Fruit fly (Drosophila melanogaster): ENCODE measurements around the gene ND-B14.5A.

The ND-B14.5A gene

DNA sequence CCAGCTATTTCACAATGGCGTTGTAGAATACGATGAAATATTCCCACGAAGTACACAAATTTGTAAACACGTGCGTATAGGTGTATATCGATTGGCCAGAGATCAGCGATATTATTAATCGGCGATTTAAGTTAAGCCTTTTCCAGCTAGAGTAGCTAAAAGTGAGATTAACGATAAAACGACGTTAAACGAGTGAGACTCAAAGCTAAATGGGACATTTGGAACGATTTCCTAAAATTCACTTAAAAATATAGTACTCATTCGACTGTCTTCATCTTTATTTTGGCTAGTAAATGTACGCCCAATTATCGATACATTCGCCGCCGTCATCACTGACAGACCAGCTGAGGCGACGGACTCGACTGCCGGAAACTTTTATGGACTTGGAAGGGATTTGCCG, 12.2 kb downstream of the ND-B14.5A start, which contains the start of the genes Nmd3 and CG17776 (continued):
- TF ChIP-seq lab (GFP tag; optimal IDR thresholded peaks at IDR 0.05) (no peak), CG6813 (GFP tag; optimal IDR thresholded peaks at IDR 0.05) (no peak), schlank (tag; optimal IDR thresholded peaks at IDR 0.05) (no peak), br (optimal IDR thresholded peaks at IDR 0.05) (no peak), Hmr (GFP tag; optimal IDR thresholded peaks at IDR 0.05) (no peak), CG7928 (GFP tag; optimal IDR thresholded peaks at IDR 0.05) (no peak), tin (GFP tag; optimal IDR thresholded peaks at IDR 0.05) (no peak), gsb-n (tag; optimal IDR thresholded peaks at IDR 0.05) (no peak), CG14965 (GFP tag; optimal IDR thresholded peaks at IDR 0.05; ENCODE audit: borderline replicate concordance) (no peak), fd102C (GFP tag; optimal IDR thresholded peaks at IDR 0.05) (no peak), CG12236 (GFP tag; optimal IDR thresholded peaks at IDR 0.05) (no peak), nmo (GFP tag; optimal IDR thresholded peaks at IDR 0.05) (peak; percentile 39), twi (tag; optimal IDR thresholded peaks at IDR 0.05) (peak; percentile 3), zfh2 (GFP tag; optimal IDR thresholded peaks at IDR 0.05) (no peak), NC2α (GFP tag; optimal IDR thresholded peaks at IDR 0.05) (no peak), pzg (GFP tag; optimal IDR thresholded peaks at IDR 0.05) (peak; percentile 60), CG4854 (GFP tag; optimal IDR thresholded peaks at IDR 0.05) (no peak), chinmo (GFP tag; IDR thresholded peaks at IDR 0.05; ENCODE audit: partially characterized antibody) (0 out of 4 replicates have a peak, but pooled peaks have one; percentile 17), CG15696 (tag; optimal IDR thresholded peaks at IDR 0.05) (no peak), z (GFP tag; IDR thresholded peaks at IDR 0.05) (no peak), HLH3B (GFP tag; IDR thresholded peaks at IDR 0.05) (no peak), Gsc (GFP tag; IDR thresholded peaks at IDR 0.05) (no peak), CG10959 (GFP tag; IDR thresholded peaks at IDR 0.05) (no peak), slou (GFP tag; optimal IDR thresholded peaks at IDR 0.05) (no peak), cwo (GFP tag; optimal IDR thresholded peaks at IDR 0.05) (peak; percentile 79), phol (tag; optimal IDR thresholded peaks at IDR 0.05) (peak; percentile 39), Ets97D (GFP tag; optimal IDR thresholded peaks at IDR 0.05) (peak; percentile 38), CG18262 (tag; optimal IDR thresholded peaks at IDR 0.05) (peak; percentile 7), CG2875 (GFP tag; optimal IDR thresholded peaks at IDR 0.05) (no peak), CG1602 (GFP tag; optimal IDR thresholded peaks at IDR 0.05) (no peak), CG8924 (tag; optimal IDR thresholded peaks at IDR 0.05) (no peak), CG8290 (GFP tag; optimal IDR thresholded peaks at IDR 0.05) (no peak), CG8290 (tag; optimal IDR thresholded peaks at IDR 0.05) (no peak), CG13287 (GFP tag; IDR thresholded peaks at IDR 0.05; ENCODE audit: partially characterized antibody) (peak; percentile 82), Aef1 (GFP tag; IDR thresholded peaks at IDR 0.05) (no peak), CG8281 (tag; optimal IDR thresholded peaks at IDR 0.05) (no peak), sisA (GFP tag; IDR thresholded peaks at IDR 0.05) (no peak), CG14014 (GFP tag; IDR thresholded peaks at IDR 0.05) (no peak), CG5180 (GFP tag; optimal IDR thresholded peaks at IDR 0.05) (no peak), CG31224 (GFP tag; IDR thresholded peaks at IDR 0.05) (no peak), pan (optimal IDR thresholded peaks at IDR 0.05) (no peak), pan (GFP tag; optimal IDR thresholded peaks at IDR 0.05 in 1 of 2, IDR thresholded peaks at IDR 0.05 in 1 of 2) (no peak), mld (GFP tag; IDR thresholded peaks at IDR 0.05; ENCODE audit: partially characterized antibody) (peak; percentile 58; the same call in 1 of the 3 replicates), ap (GFP tag; IDR thresholded peaks at IDR 0.05) (no peak), CG10979 (tag; optimal IDR thresholded peaks at IDR 0.05) (no peak), da (GFP tag; optimal IDR thresholded peaks at IDR 0.05) (no peak), CG1233 (GFP tag; optimal IDR thresholded peaks at IDR 0.05) (no peak), insv (GFP tag; optimal IDR thresholded peaks at IDR 0.05) (no peak), CG14441 (GFP tag; IDR thresholded peaks at IDR 0.05) (no peak), Sry-δ (GFP tag; optimal IDR thresholded peaks at IDR 0.05) (peak; percentile 73), ems (GFP tag; optimal IDR thresholded peaks at IDR 0.05) (no peak), CG1647 (GFP tag; optimal IDR thresholded peaks at IDR 0.05) (no peak), yki (optimal IDR thresholded peaks at IDR 0.05) (no peak)
